Worm (Caenorhabditis elegans): ENCODE measurements around the gene gst-15.

gst-15 gene

ce11 chrII:13574395-13574794 is 38.6 kb downstream of the gst-15 start:
- no peak for TF ChIP-seq gei-17 (GFP tag; optimal IDR thresholded peaks at IDR 0.05)

ce11 chrII:13567871-13568270 is 45.1 kb downstream of the gst-15 start, which contains the start of gene Y48E1B.3:
Y48E1B.3 (minus strand) TSS chrII:13567971.
- no peak for TF ChIP-seq xnd-1 (tag; optimal IDR thresholded peaks at IDR 0.05)
- TF ChIP-seq somi-1 (GFP tag; optimal IDR thresholded peaks at IDR 0.05), result no peak

Data from whole organism, young adult.